Worm (Caenorhabditis elegans) whole organism, L4 larva: Measurements from ENCODE around the gene cnd-1.

Source experiments
- T26A8.4 ChIP-seq: fragments of 200-800 bp; sonication (Bioruptor generic); IDR thresholded peaks from 2 replicates; pipeline ENCODE4 v1.3.6; 2022; ENCODE audit warnings: missing genetic modification characterization, missing compliant biosample characterization
- ZK337.2 ChIP-seq: fragments of 200-800 bp; sonication (Bioruptor generic); IDR thresholded peaks from 2 replicates; pipeline ENCODE4 v1.3.6; 2022; ENCODE audit warnings: missing genetic modification reagents, missing genetic modification characterization, missing compliant biosample characterization
- ces-1 ChIP-seq: fragments of 150-350 bp; sonication (generic microtip); optimal IDR thresholded peaks from 4 replicates; lab custom pipeline; 2014; ENCODE audit warnings: missing biosample characterization, missing genetic modification reagents, missing genetic modification characterization
- lim-7 ChIP-seq: fragments of 200-800 bp; sonication (Bioruptor generic); IDR thresholded peaks from 2 replicates; pipeline ENCODE4 v1.3.6; 2022; ENCODE audit warnings: missing genetic modification characterization, missing compliant biosample characterization
- lir-3 ChIP-seq: sonication (generic microtip); optimal IDR thresholded peaks from 2 replicates; lab custom pipeline; 2016; ENCODE audit warnings: mild to moderate bottlenecking, missing genetic modification characterization, missing compliant biosample characterization
- mdl-1 ChIP-seq, 2 experiments: fragments of 150-350 bp in 1 of 2; sonication (generic microtip) in 1 of 2; optimal IDR thresholded peaks; 2 replicates each; lab custom pipeline; 2014 to 2017; ENCODE audit warnings: missing biosample characterization in 2 of 2, missing genetic modification characterization in 2 of 2
- nhr-76 ChIP-seq: fragments of 150-350 bp; optimal IDR thresholded peaks from 2 replicates; lab custom pipeline; 2014; ENCODE audit warnings: missing biosample characterization, missing genetic modification characterization
- nhr-77 ChIP-seq: fragments of 150-350 bp; optimal IDR thresholded peaks from 2 replicates; lab custom pipeline; 2014; ENCODE audit warnings: missing biosample characterization, missing genetic modification characterization
- pha-4 ChIP-seq, 2 experiments: fragments of 150-350 bp in 1 of 2; fragments of 200-800 bp in 1 of 2; sonication (Bioruptor generic) in 1 of 2; IDR thresholded peaks in 1 of 2; optimal IDR thresholded peaks in 1 of 2; 2 replicates each; pipeline versions ENCODE4 v1.3.6 to Lab custom; 2014 to 2022; ENCODE audit warnings: missing genetic modification characterization in 2 of 2, missing genetic modification reagents in 2 of 2, missing biosample characterization in 1 of 2, missing compliant biosample characterization in 1 of 2
- skn-1 ChIP-seq: fragments of 150-350 bp; optimal IDR thresholded peaks from 2 replicates; lab custom pipeline; 2014; ENCODE audit warnings: missing biosample characterization, missing genetic modification characterization
- snpc-4 ChIP-seq: fragments of 150-350 bp; optimal IDR thresholded peaks from 2 replicates; lab custom pipeline; 2014; ENCODE audit warnings: missing biosample characterization, missing genetic modification characterization
- tag-97 ChIP-seq: fragments of 200-800 bp; sonication (Bioruptor generic); IDR thresholded peaks from 2 replicates; pipeline ENCODE4 v1.3.6; 2022; ENCODE audit warnings: missing genetic modification characterization, missing compliant biosample characterization
- zag-1 ChIP-seq: fragments of 150-350 bp; optimal IDR thresholded peaks from 2 replicates; lab custom pipeline; 2014; ENCODE audit warnings: missing biosample characterization, missing genetic modification characterization
- zfp-3 ChIP-seq: fragments of 200-800 bp; sonication (Bioruptor generic); conservative IDR thresholded peaks from 2 replicates; pipeline ENCODE4 v1.3.6; 2022; ENCODE audit warnings: missing genetic modification reagents, missing genetic modification characterization, missing compliant biosample characterization

DNA sequence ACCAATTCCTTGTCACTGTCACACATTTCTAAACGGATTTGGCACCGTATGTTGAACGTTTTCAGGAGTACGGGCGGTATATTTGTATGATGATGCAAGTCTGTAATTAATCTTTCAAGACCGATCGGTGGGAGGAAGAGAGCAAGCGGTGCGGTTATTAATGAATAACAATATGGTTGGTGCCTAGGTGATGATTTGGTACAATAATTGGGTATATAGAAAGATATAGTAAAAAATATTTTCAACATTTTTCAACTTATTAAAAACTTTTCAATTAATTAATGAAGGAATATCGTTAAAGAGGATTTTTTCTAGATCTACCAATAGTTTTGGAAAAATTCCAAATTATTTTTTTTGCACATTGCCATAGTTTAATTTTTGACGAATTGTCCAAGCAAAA, at the start of gene cnd-1:
- TF ChIP-seq ces-1: no peak
- TF ChIP-seq lir-3 (tag; lab: Kevin White, UChicago): no peak
- TF ChIP-seq tag-97: no peak
- no peak for TF ChIP-seq nhr-77
- no peak for TF ChIP-seq nhr-76 (tag; lab: Kevin White, UChicago)
- TF ChIP-seq T26A8.4 (GFP tag; lab: Robert Waterston, UW): no peak
- TF ChIP-seq snpc-4: no peak
- no peak for TF ChIP-seq zag-1 (tag; lab: Kevin White, UChicago)
- no peak for TF ChIP-seq mdl-1 (tag; optimal IDR thresholded peaks at IDR 0.05; lab: Kevin White, UChicago)
- TF ChIP-seq zfp-3: no peak
- no peak for TF ChIP-seq pha-4 (GFP tag; IDR thresholded peaks at IDR 0.05; lab: Robert Waterston, UW)
- TF ChIP-seq pha-4 (tag; optimal IDR thresholded peaks at IDR 0.05; lab: Kevin White, UChicago): no peak
- no peak for TF ChIP-seq lim-7 (GFP tag; lab: Robert Waterston, UW)
- TF ChIP-seq ZK337.2 (GFP tag; lab: Robert Waterston, UW): no peak
- TF ChIP-seq skn-1: no peak
